Fruit fly (Drosophila melanogaster) S2 (cell line): ENCODE results near the gene Lcp65Ac.
"Not testable (repeated sequence)": the region's sequence is repeated elsewhere in the genome, so short reads cannot be mapped to it uniquely, and the experiment has no call there.

Experiments used
- CG8478 ChIP-seq: fragments of >200 bp; optimal IDR thresholded peaks from 2 replicates; lab custom pipeline; 2018
- CTCF ChIP-seq, 2 experiments: fragments of >200 bp; optimal IDR thresholded peaks; 2 replicates each; lab custom pipeline; 2018

Lcp65Ac gene

DNA sequence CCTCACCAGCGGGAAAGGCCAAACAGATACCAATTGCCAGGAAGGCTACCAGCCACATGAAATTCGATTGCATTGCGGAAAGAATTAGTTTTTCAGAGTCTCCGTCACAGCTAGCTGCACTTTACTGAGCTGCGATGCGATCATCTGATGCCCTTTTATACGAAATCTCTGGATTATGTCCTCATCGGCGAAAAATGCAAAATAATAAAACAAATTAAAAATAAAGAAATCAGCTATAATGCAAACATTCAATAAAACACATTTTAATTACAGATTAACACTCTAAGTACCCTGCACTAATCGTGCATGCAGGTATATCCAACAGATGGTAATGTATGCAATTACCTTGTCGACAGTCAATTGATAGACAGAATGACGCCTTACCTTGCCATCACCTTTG, 12.6 kb upstream of the Lcp65Ac start, which contains the start of gene Cpr65Au:
Gene Cpr65Au, minus strand, starts transcription at position 101 of the 400 bp plus-strand sequence.
- TF ChIP-seq CG8478 (no peak), CTCF (optimal IDR thresholded peaks at IDR 0.05; lab: Kevin White, UChicago) (no peak)

DNA sequence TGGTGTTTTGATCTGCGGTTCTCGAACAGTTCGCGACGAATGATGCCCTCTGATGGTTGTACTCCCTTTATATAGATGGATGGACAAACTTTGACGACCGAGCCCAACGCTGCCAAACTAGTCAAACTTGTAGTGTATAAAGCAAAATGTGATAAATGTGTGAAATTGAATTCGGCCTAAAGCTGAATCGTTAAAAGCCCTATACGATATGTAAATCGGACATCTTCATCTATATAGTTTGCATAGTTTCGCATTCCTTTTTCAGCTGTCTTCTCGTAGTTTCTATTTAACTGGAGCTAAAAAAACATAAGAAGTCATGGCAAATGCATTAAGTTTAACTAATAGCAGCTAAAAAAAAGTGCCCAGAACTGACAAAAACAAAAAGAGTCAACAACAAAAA, 11.1 kb upstream of the Lcp65Ac start, which contains the start of gene Lcp65Ag2:
Gene Lcp65Ag2, minus strand, starts transcription at position 48 of the 400 bp plus-strand sequence.
- no peak for TF ChIP-seq CG8478
- TF ChIP-seq CTCF (optimal IDR thresholded peaks at IDR 0.05; lab: Kevin White, UChicago): no peak

DNA sequence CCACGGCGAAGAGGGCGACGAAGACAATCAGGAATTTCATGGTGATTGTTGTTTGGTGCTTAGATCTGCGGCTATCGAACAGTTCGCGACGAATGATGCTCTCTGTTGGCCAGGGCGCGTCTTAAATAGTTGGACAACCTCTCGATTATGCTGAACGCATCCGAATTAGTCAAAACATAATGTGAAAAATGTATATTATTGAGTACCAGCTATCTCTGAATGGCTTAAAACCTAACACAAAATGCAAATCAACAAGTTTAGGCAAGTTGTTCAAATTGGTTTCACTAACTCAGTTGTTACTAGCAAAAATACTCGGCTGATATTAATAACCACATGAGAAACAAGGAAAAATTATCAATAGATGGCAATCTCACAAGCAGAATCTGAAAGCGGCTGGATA, 9.4 kb upstream of the Lcp65Ac start, which contains the start of gene Lcp65Ag1:
Gene Lcp65Ag1, minus strand, starts transcription at position 101 of the 400 bp plus-strand sequence.
- TF ChIP-seq CTCF (optimal IDR thresholded peaks at IDR 0.05; lab: Kevin White, UChicago) (no peak), CG8478 (no peak)

DNA sequence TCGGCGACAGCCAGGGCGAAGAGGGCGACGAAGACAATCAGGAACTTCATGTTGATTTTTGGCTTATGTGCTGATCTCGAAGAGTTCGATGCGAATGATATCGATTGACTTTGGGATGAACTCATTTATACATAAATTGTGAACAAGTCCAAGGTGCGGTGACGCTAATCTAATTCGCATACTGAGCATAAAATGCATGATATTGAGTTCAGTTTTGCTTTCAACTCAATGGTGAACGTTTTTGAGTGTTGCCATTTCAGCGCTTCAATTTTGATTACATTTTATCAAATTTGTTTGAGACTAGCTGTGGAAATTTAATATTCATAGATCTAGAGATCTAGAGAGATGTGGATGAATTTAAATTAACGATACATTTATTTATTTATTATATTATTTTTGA, 7.9 kb upstream of the Lcp65Ac start, which contains the start of gene Lcp65Af:
Gene Lcp65Af, minus strand, starts transcription at position 101 of the 400 bp plus-strand sequence.
- no peak for TF ChIP-seq CG8478
- no peak for TF ChIP-seq CTCF (optimal IDR thresholded peaks at IDR 0.05; lab: Kevin White, UChicago)

DNA sequence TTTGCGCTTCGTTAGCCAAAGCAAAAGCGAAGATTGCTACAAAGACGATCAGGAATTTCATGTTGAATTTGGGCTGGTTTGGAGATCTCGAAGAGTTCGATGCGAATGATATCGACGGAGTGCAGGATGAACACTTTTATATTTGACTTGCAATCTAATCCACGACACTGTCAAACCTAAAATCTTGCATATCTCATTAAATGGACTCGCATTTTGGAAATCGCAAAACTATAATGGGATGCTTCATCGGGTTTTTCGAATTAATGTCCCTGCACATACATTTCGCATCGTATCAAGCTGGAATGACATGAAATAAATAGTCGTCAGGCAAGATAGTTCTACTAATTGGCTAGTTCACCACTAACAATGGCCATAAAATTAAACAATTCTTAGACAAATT, 6.6 kb upstream of the Lcp65Ac start, which contains the start of gene Lcp65Ae:
Gene Lcp65Ae, minus strand, starts transcription at position 101 of the 400 bp plus-strand sequence.
- TF ChIP-seq CG8478 (no peak), CTCF (optimal IDR thresholded peaks at IDR 0.05; lab: Kevin White, UChicago) (no peak)

DNA sequence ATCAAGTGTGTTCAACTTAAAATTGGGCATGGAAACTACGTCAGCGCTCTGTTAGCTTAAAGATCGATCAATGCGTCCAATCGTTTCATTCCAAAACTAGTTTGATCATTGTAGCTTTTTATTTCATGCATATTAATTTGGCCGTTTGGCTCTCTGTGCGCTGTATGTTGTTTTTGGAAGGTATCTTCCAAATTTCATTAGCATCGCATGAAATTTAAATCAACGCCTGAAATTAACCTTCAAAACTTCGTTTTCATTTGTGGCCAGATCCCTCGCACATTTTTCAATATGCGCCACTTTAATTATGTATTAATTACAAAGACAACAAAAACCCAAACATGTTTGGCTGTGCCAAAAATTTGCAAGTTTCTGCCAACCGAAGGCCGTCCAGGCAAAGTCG, 6.0 kb upstream of the Lcp65Ac start:
- TF ChIP-seq CTCF (optimal IDR thresholded peaks at IDR 0.05; lab: Kevin White, UChicago): no peak
- TF ChIP-seq CG8478: no peak

DNA sequence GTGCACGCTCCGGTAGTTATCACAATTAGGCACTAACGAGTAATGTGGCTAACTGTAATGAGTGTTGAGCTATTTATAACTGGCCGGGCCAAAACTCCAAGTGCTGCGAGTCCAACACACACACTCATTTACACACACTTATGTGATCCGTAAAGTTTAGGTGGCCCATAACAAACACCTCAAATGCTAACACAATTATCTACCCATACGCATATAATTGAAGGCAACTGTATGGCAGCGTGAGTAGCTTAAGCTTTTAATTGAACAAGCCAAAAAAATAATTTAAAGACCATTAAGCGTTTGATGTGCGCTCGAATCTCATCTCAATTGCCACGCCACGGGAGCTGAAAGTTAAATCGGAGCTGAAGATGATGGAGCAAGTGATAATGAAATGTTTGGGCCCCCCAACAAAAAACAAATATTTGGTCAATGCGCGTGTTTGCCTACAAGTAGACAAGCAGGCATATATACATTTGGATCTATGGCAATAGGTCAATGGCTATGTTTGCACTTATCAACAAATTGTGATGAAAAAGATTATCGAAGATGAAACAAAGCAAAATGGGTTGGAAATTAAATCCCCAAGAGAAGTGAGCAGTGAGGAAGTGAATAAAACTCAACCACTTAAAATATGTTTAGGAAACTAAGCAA, 4.6 kb upstream of the Lcp65Ac start, which contains the start of gene Cpr65Av:
Gene Cpr65Av, minus strand, starts transcription at position 51 of the 651 bp plus-strand sequence.
- TF ChIP-seq CTCF (optimal IDR thresholded peaks at IDR 0.05; lab: Kevin White, UChicago) (no peak), CG8478 (no peak)

DNA sequence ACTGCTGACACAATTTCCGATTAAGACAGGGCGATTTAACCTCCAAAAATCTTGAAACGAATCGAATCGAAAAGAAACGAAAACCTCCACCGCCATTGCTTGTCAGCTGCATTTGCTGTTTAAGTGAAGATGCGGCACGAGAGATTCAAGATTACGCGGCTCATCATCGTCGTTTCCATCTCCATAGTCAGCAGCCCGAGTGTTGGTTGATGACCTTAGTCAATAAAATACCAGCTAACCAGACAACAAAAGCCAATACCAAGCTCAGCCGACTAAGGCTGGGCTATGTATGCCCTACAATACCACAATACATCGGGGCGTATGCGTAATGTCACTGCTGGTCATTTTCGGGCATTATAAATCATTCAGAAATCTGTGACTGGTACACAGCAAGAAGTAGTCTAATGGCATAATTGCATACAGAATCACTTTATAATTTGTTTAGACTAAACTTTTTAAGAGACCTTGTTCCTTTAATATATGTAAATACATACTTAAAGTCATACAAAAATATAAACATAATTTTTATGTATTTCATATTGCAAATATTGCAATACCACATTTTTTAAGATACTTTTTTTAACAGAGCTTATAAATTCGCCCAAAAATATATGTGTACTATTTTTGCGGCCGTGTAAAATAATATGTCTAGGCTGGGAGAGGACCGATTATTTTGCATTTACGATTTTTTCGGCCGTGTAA, 3.7 kb upstream of the Lcp65Ac start:
- TF ChIP-seq CG8478 (no peak), CTCF (optimal IDR thresholded peaks at IDR 0.05; lab: Kevin White, UChicago) (no peak)

DNA sequence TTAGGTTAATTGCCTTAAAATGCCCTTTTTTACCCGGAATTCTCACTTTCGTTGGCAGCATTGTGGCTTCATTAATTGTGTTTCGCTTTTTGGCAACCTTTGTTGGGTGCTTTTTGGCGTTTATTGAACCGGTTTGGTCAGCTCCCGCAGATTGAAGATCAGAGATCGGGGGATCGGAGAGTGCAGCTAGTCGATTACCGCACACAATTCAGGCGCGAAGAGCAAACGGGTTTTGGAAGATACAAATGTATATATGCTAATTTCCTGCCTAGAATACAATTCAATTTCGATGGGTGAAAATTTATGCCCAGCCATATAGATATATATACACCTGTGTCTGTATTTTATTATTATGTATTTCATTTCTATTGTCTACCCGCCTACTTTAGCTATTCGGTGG, 3.1 kb upstream of the Lcp65Ac start:
- TF ChIP-seq CG8478 (no peak), CTCF (optimal IDR thresholded peaks at IDR 0.05; lab: Kevin White, UChicago) (no peak)

DNA sequence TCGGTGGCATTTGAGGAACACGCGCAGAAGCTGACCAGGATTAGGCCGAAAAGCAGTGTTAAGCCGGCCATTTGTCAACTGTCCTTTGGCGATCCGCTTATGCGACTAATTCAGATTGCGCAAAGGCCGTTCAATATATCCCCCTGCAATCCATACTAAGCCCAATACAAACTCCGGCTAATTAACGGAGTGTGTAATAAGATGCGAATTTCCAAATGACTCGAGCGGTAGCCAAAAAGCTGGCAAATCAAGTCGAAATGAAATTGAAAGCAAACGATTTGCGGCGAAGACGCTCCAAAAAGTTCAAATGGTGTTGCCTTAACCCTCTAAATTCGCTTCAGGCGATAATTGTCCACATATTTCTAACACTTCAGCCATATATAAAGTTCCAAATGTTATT, 2.3 kb upstream of the Lcp65Ac start, which contains the start of gene Cpr65Aw:
Gene Cpr65Aw, minus strand, starts transcription at position 101 of the 400 bp plus-strand sequence.
- TF ChIP-seq CG8478 (no peak), CTCF (optimal IDR thresholded peaks at IDR 0.05; lab: Kevin White, UChicago) (no peak)

DNA sequence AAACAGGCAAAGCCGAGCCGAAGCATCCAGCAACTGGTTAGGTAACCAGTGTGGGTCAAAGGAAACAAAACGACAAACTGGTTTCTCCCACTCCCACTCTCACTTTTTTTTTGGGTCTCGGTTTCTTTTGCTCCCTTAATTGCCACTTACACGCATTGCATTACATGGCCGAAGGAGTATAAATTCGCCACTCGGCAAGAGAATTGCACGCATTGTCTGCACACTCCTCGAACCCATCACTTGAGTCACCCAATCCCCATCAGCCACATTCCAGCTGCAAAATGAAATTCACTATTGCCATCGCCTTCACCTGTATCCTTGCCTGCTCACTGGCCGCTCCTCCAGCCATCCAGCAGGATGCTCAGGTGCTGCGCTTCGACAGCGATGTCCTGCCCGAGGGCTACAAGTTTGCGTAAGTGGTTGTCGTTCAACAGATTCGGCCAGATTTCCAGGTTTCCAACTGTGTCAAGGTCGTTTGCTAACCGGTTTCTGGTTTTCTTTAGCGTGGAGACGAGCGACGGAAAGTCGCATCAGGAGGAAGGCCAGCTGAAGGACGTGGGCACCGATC, 1.3 kb upstream of the Lcp65Ac start, which contains the start of gene Lcp65Ad:
Gene Lcp65Ad, plus strand, starts transcription at position 208 of the 568 bp plus-strand sequence.
- no peak for TF ChIP-seq CG8478
- TF ChIP-seq CTCF (optimal IDR thresholded peaks at IDR 0.05; lab: Kevin White, UChicago): no peak

DNA sequence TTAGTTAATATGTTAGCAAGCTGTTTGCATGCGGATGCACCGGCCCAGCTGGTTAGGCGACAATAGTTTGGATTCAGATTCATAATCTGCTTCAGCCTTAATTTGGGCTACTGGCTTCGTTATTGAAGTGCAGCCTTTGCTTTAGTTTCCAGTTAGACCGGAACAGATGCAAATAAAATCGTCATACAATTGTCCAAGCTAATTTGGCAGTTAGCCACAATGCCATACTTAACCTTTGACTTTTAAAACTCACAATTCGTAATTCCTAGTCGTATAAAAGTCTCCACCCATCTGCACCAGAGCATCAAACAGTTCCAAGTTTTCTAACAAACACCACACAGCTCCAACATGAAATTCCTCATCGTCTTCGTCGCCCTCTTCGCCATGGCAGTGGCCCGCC, 1.8 kb downstream of the Lcp65Ac start, which contains the start of gene Lcp65Ab2:
Gene Lcp65Ab2, plus strand, starts transcription at position 301 of the 400 bp plus-strand sequence.
- not testable (repeated sequence) for TF ChIP-seq CTCF (optimal IDR thresholded peaks at IDR 0.05; lab: Kevin White, UChicago); CG8478

DNA sequence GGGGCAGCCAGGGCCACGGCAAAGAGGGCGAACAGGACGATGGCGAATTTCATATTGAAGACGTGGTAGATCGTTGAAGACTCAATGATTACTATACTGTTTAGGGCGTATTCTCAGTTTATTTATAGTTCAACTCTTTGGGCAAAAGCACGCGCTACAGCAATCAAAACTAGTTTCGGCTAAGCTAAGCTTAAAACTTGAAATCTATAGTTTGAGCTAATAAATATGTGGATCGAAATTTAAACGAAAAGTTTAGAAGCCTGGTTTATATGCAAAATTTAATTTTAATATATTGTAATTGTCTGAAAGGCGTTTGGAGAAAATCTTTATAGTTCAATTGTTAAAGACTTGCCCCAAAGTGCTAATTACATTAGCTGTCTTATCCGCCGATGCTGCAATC, 3.3 kb downstream of the Lcp65Ac start, which contains the start of gene Cpr65Ax1:
Gene Cpr65Ax1, minus strand, starts transcription at position 101 of the 400 bp plus-strand sequence.
- TF ChIP-seq CG8478; CTCF (optimal IDR thresholded peaks at IDR 0.05; lab: Kevin White, UChicago): not testable (repeated sequence)

DNA sequence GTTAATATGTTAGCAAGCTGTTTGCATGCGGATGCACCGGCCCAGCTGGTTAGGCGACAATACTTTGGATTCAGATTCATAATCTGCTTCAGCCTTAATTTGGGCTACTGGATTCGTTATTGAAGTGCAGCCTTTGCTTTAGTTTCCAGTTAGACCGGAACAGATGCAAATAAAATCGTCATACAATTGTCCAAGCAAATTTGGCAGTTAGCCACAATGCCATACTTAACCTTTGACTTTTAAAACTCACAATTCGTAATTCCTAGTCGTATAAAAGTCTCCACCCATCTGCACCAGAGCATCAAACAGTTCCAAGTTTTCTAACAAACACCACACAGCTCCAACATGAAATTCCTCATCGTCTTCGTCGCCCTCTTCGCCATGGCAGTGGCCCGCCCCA, 4.6 kb downstream of the Lcp65Ac start, which contains the start of gene Lcp65Ab1:
Gene Lcp65Ab1, plus strand, starts transcription at position 301 of the 400 bp plus-strand sequence.
- TF ChIP-seq CG8478; CTCF (optimal IDR thresholded peaks at IDR 0.05; lab: Kevin White, UChicago): not testable (repeated sequence)

DNA sequence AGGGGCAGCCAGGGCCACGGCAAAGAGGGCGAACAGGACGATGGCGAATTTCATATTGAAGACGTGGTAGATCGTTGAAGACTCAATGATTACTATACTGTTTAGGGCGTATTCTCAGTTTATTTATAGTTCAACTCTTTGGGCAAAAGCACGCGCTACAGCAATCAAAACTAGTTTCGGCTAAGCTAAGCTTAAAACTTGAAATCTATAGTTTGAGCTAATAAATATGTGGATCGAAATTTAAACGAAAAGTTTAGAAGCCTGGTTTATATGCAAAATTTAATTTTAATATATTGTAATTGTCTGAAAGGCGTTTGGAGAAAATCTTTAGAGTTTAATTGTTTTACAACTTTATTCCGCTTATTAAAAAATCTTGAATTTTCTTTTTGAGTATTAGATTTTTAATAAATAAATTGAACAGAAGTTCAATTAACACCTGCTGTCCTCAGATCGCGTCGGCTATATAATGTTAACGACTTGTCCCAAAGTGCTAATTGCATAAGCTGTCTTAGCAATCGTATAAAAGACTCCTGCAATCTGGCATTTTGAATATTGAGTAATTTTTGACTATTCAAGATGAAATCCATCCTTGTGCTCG, 6.2 kb downstream of the Lcp65Ac start, which contains the start of the genes Cpr65Ax2 and Lcp65Aa:
Gene Cpr65Ax2, minus strand, starts transcription at position 101 of the 598 bp plus-strand sequence.
Gene Lcp65Aa, plus strand, starts transcription at position 548 of the 598 bp plus-strand sequence.
- TF ChIP-seq CG8478; CTCF (optimal IDR thresholded peaks at IDR 0.05; lab: Kevin White, UChicago): not testable (repeated sequence)
